Worm (Caenorhabditis elegans): ENCODE measurements around the gene C09F12.2.

Gene C09F12.2

ce11 chrX:11031047-11031695 is 22.5 kb upstream of the C09F12.2 start (continued):
- peak; percentile 72 for TF ChIP-seq ZK185.1 (tag; optimal IDR thresholded peaks at IDR 0.05; ENCODE audit: poor library complexity, severe bottlenecking)
- TF ChIP-seq ceh-27 (GFP tag; optimal IDR thresholded peaks at IDR 0.05): peak; percentile 80
- no peak for TF ChIP-seq madf-6 (GFP tag; IDR thresholded peaks at IDR 0.05)
- no peak for TF ChIP-seq lag-1 (GFP tag; IDR thresholded peaks at IDR 0.05)
- TF ChIP-seq nfya-2 (GFP tag; IDR thresholded peaks at IDR 0.05): no peak
- TF ChIP-seq sdz-38 (tag; optimal IDR thresholded peaks at IDR 0.05): no peak
- no peak for TF ChIP-seq snpc-1.3 (tag; optimal IDR thresholded peaks at IDR 0.05; ENCODE audit: insufficient read depth)
- TF ChIP-seq bed-1 (GFP tag; IDR thresholded peaks at IDR 0.05): no peak
- no peak for TF ChIP-seq snpc-1.1 (tag; optimal IDR thresholded peaks at IDR 0.05; ENCODE audit: insufficient read depth)
- TF ChIP-seq egl-18 (GFP tag; IDR thresholded peaks at IDR 0.05): peak; percentile 77; the same call in 1 of the 2 replicates
- TF ChIP-seq Y56A3A.18 (GFP tag; IDR thresholded peaks at IDR 0.05): no peak
- TF ChIP-seq hmg-1.2 (GFP tag; IDR thresholded peaks at IDR 0.05): peak; percentile 82
- TF ChIP-seq zfh-2 (GFP tag; conservative IDR thresholded peaks at IDR 0.05): peak; percentile 99
- no peak for TF ChIP-seq nhr-120 (GFP tag; IDR thresholded peaks at IDR 0.05)
- TF ChIP-seq B0035.1 (tag; optimal IDR thresholded peaks at IDR 0.05): peak; percentile 54
- TF ChIP-seq ceh-79 (tag; optimal IDR thresholded peaks at IDR 0.05): no peak
- no peak for TF ChIP-seq dpl-1 (GFP tag; optimal IDR thresholded peaks at IDR 0.05)
- peak; percentile 37 for TF ChIP-seq F10E7.11 (tag; optimal IDR thresholded peaks at IDR 0.05)
- peak; percentile 38 for TF ChIP-seq athp-1 (tag; optimal IDR thresholded peaks at IDR 0.05)
- TF ChIP-seq T07F8.4 (tag; optimal IDR thresholded peaks at IDR 0.05): peak; percentile 54
- peak; percentile 55 for TF ChIP-seq mxl-1 (tag; optimal IDR thresholded peaks at IDR 0.05)
- TF ChIP-seq ccch-3 (GFP tag; optimal IDR thresholded peaks at IDR 0.05): no peak
- TF ChIP-seq nhr-179 (tag; optimal IDR thresholded peaks at IDR 0.05): no peak
- TF ChIP-seq akir-1 (GFP tag; optimal IDR thresholded peaks at IDR 0.05): peak; percentile 57
- TF ChIP-seq hrde-1 (tag; optimal IDR thresholded peaks at IDR 0.05; ENCODE audit: borderline replicate concordance): no peak
- TF ChIP-seq rec-8 (tag; optimal IDR thresholded peaks at IDR 0.05): peak in 1 of 2 experiments; percentile 52
- 0 out of 2 replicates have a peak, but pooled peaks have one; percentile 22 for TF ChIP-seq F37B4.10 (GFP tag; IDR thresholded peaks at IDR 0.05)
- TF ChIP-seq lsy-27 (tag; optimal IDR thresholded peaks at IDR 0.05; ENCODE audit: borderline replicate concordance, insufficient read depth): no peak
- TF ChIP-seq mel-28 (tag; optimal IDR thresholded peaks at IDR 0.05; ENCODE audit: borderline replicate concordance): no peak
- TF ChIP-seq ztf-3 (GFP tag; optimal IDR thresholded peaks at IDR 0.05): no peak
- no peak for TF ChIP-seq ztf-22 (GFP tag; optimal IDR thresholded peaks at IDR 0.05)
- TF ChIP-seq lin-35 (GFP tag; optimal IDR thresholded peaks at IDR 0.05): peak in 1 of 3 experiments; percentile 64
- peak; percentile 34 for TF ChIP-seq tbp1 (GFP tag; optimal IDR thresholded peaks at IDR 0.05)
- TF ChIP-seq let-607 (tag; optimal IDR thresholded peaks at IDR 0.05): peak; percentile 52 to 80
- TF ChIP-seq Y53F4B.3 (GFP tag; IDR thresholded peaks at IDR 0.05): no peak
- TF ChIP-seq ztf-25 (GFP tag; IDR thresholded peaks at IDR 0.05): 0 out of 2 replicates have a peak, but pooled peaks have one; percentile 2
- no peak for TF ChIP-seq ceh-58 (GFP tag; IDR thresholded peaks at IDR 0.05)
- peak; percentile 72 for TF ChIP-seq ets-4 (GFP tag; optimal IDR thresholded peaks at IDR 0.05)
- no peak for TF ChIP-seq egl-44 (GFP tag; IDR thresholded peaks at IDR 0.05)
- peak; percentile 14; the same call in 1 of the 2 replicates for TF ChIP-seq rcor-1 (GFP tag; IDR thresholded peaks at IDR 0.05)
- TF ChIP-seq nhr-27 (tag; optimal IDR thresholded peaks at IDR 0.05): peak; percentile 22
- TF ChIP-seq D2030.7 (GFP tag; IDR thresholded peaks at IDR 0.05): peak; percentile 26; the same call in 1 of the 2 replicates
- TF ChIP-seq lsl-1 (GFP tag; optimal IDR thresholded peaks at IDR 0.05): no peak
- no peak for TF ChIP-seq pha-4 (tag; optimal IDR thresholded peaks at IDR 0.05)
- TF ChIP-seq madf-10 (tag; optimal IDR thresholded peaks at IDR 0.05): peak; percentile 62

Data from whole organism, young adult.